Fruit fly (Drosophila melanogaster): Measurements from ENCODE around the gene AOX3.

DNA sequence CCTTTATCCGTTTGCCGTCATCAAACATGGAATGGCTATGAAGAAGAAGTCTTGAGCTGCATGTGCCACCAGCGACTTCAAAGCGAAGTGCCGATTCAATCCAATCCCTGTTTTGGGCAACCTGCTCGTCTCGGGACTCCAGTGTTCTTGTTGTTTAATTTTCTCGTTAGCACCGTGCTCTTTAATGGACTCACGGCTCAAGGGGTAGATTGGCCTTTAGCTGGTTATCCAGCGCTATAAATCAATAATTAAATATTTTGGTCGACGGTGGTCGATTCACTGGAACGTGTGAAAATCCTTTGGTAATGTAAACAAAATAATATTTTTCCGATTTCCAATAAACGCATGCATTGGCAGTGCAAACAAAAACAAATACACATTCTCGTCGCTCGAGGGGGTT lies 31.7 kb upstream of the AOX3 start:
- TF ChIP-seq dl (GFP tag; optimal IDR thresholded peaks at IDR 0.05; ENCODE audit: insufficient read depth in 1 of 2, partially characterized antibody in 2 of 2) (no peak), psq (GFP tag; optimal IDR thresholded peaks at IDR 0.05) (no peak), lola (GFP tag; optimal IDR thresholded peaks at IDR 0.05) (no peak), fru (GFP tag; optimal IDR thresholded peaks at IDR 0.05) (no peak), Hr78 (GFP tag; optimal IDR thresholded peaks at IDR 0.05) (no peak), usp (GFP tag; optimal IDR thresholded peaks at IDR 0.05) (no peak), Myc (optimal IDR thresholded peaks at IDR 0.05) (no peak), woc (GFP tag; optimal IDR thresholded peaks at IDR 0.05) (no peak), dsf (GFP tag; optimal IDR thresholded peaks at IDR 0.05; ENCODE audit: borderline replicate concordance) (no peak), brk (GFP tag; optimal IDR thresholded peaks at IDR 0.05) (no peak)
